Fruit fly (Drosophila melanogaster) whole organism: Measurements from ENCODE around the gene eIF4H2.

Source experiments
- CG8478 ChIP-seq: fragments of >200 bp; optimal IDR thresholded peaks from 2 replicates; lab custom pipeline; 2018; ENCODE audit warnings: inconsistent platforms
- Dll ChIP-seq: fragments of >200 bp; optimal IDR thresholded peaks from 2 replicates; lab custom pipeline; 2017
- EcR ChIP-seq, 2 experiments: fragments of >200 bp; optimal IDR thresholded peaks; 2 replicates each; lab custom pipeline; 2017; ENCODE audit warnings: missing biosample characterization in 2 of 2, missing genetic modification characterization in 2 of 2, missing genetic modification reagents in 2 of 2
- pan ChIP-seq: fragments of >200 bp; optimal IDR thresholded peaks from 2 replicates; lab custom pipeline; 2017
- psq ChIP-seq: fragments of >200 bp; optimal IDR thresholded peaks from 2 replicates; lab custom pipeline; 2017
- usp ChIP-seq: fragments of >200 bp; optimal IDR thresholded peaks from 2 replicates; lab custom pipeline; 2017; ENCODE audit warnings: missing biosample characterization, missing genetic modification characterization, mixed read lengths

Gene eIF4H2

dm6 chr3R:30722374-30722773, 3.5 kb upstream of the eIF4H2 start:
- TF ChIP-seq EcR (GFP tag; optimal IDR thresholded peaks at IDR 0.05; lab: Kevin White, UChicago) (no peak), psq (lab: Kevin White, UChicago) (no peak), pan (lab: Kevin White, UChicago) (no peak), CG8478 (lab: Kevin White, UChicago) (no peak), Dll (lab: Kevin White, UChicago) (no peak), usp (GFP tag; lab: Kevin White, UChicago) (no peak)

- TF ChIP-seq EcR (GFP tag; optimal IDR thresholded peaks at IDR 0.05; lab: Kevin White, UChicago) (no peak), psq (lab: Kevin White, UChicago) (no peak), pan (lab: Kevin White, UChicago) (no peak), CG8478 (lab: Kevin White, UChicago) (no peak), Dll (lab: Kevin White, UChicago) (no peak), usp (GFP tag; lab: Kevin White, UChicago) (no peak)
Observed at dm6 chr3R:30729013-30729412, 3.1 kb downstream of the eIF4H2 start.

- TF ChIP-seq Dll (lab: Kevin White, UChicago) (no peak), CG8478 (lab: Kevin White, UChicago) (no peak), pan (lab: Kevin White, UChicago) (no peak), usp (GFP tag; lab: Kevin White, UChicago) (no peak), EcR (GFP tag; optimal IDR thresholded peaks at IDR 0.05; lab: Kevin White, UChicago) (no peak), psq (lab: Kevin White, UChicago) (no peak)
Observed at dm6 chr3R:30731065-30731464, 5.2 kb downstream of the eIF4H2 start, which contains the start of gene CG11313. TSS of gene CG11313 (minus strand) at chr3R:30731165.

- TF ChIP-seq usp (GFP tag; lab: Kevin White, UChicago) (no peak), Dll (lab: Kevin White, UChicago) (no peak), psq (lab: Kevin White, UChicago) (no peak)
Observed at dm6 chr3R:30733081-30733480, 7.2 kb downstream of the eIF4H2 start.

dm6 chr3R:30734576-30734975, 8.7 kb downstream of the eIF4H2 start:
- TF ChIP-seq pan (lab: Kevin White, UChicago) (no peak), CG8478 (lab: Kevin White, UChicago) (no peak)

- no peak for TF ChIP-seq Dll (lab: Kevin White, UChicago)
- no peak for TF ChIP-seq usp (GFP tag; lab: Kevin White, UChicago)
- no peak for TF ChIP-seq pan (lab: Kevin White, UChicago)
- no peak for TF ChIP-seq EcR (GFP tag; optimal IDR thresholded peaks at IDR 0.05; lab: Kevin White, UChicago)
- TF ChIP-seq CG8478 (lab: Kevin White, UChicago) = no peak
- TF ChIP-seq psq (lab: Kevin White, UChicago) = no peak
Observed at dm6 chr3R:30735047-30735446, 9.2 kb downstream of the eIF4H2 start.

- TF ChIP-seq Dll (lab: Kevin White, UChicago) (no peak), EcR (GFP tag; optimal IDR thresholded peaks at IDR 0.05; lab: Kevin White, UChicago) (no peak), psq (lab: Kevin White, UChicago) (no peak), usp (GFP tag; lab: Kevin White, UChicago) (no peak), CG8478 (lab: Kevin White, UChicago) (no peak), pan (lab: Kevin White, UChicago) (no peak)
Observed at dm6 chr3R:30741371-30741770, 15.5 kb downstream of the eIF4H2 start.

- TF ChIP-seq usp (GFP tag; lab: Kevin White, UChicago) (no peak), EcR (GFP tag; optimal IDR thresholded peaks at IDR 0.05; lab: Kevin White, UChicago) (no peak), CG8478 (lab: Kevin White, UChicago) (no peak), psq (lab: Kevin White, UChicago) (no peak), Dll (lab: Kevin White, UChicago) (no peak), pan (lab: Kevin White, UChicago) (no peak)
Observed at dm6 chr3R:30742580-30742979, 16.7 kb downstream of the eIF4H2 start, which contains the start of gene CG15543. TSS of gene CG15543 (plus strand) at chr3R:30742880.

- TF ChIP-seq EcR (GFP tag; optimal IDR thresholded peaks at IDR 0.05; lab: Kevin White, UChicago) = no peak
- TF ChIP-seq usp (GFP tag; lab: Kevin White, UChicago) = no peak
- TF ChIP-seq psq (lab: Kevin White, UChicago) = no peak
- no peak for TF ChIP-seq CG8478 (lab: Kevin White, UChicago)
- no peak for TF ChIP-seq pan (lab: Kevin White, UChicago)
- no peak for TF ChIP-seq Dll (lab: Kevin White, UChicago)
Observed at dm6 chr3R:30745104-30745503, 19.2 kb downstream of the eIF4H2 start, which contains the start of gene Npc2g. TSS of gene Npc2g (minus strand) at chr3R:30745263.

- TF ChIP-seq psq (lab: Kevin White, UChicago) = no peak
Observed at dm6 chr3R:30746190-30746589, 20.3 kb downstream of the eIF4H2 start, which contains the start of gene Npc2h. TSS of gene Npc2h (minus strand) at chr3R:30746290.

dm6 chr3R:30747039-30747438, 21.2 kb downstream of the eIF4H2 start:
- TF ChIP-seq pan (lab: Kevin White, UChicago) (no peak), CG8478 (lab: Kevin White, UChicago) (no peak), EcR (GFP tag; optimal IDR thresholded peaks at IDR 0.05; lab: Kevin White, UChicago) (no peak), usp (GFP tag; lab: Kevin White, UChicago) (no peak), Dll (lab: Kevin White, UChicago) (no peak), psq (lab: Kevin White, UChicago) (no peak)

- TF ChIP-seq EcR (GFP tag; optimal IDR thresholded peaks at IDR 0.05; lab: Kevin White, UChicago) (no peak), pan (lab: Kevin White, UChicago) (no peak), CG8478 (lab: Kevin White, UChicago) (no peak), psq (lab: Kevin White, UChicago) (no peak), usp (GFP tag; lab: Kevin White, UChicago) (no peak)
Observed at dm6 chr3R:30750898-30751297, 25.0 kb downstream of the eIF4H2 start.
